Fruit fly (Drosophila melanogaster): ENCODE measurements around the gene bard.
A peak's percentile ranks its signal among the peaks of the same experiment; 100 is the strongest.

- TF ChIP-seq kay (GFP tag; ENCODE audit: borderline replicate concordance) (peak; percentile 50), cic (GFP tag; optimal IDR thresholded peaks at IDR 0.05) (no peak), Hr96 (GFP tag; optimal IDR thresholded peaks at IDR 0.05) (no peak), ovo (GFP tag; optimal IDR thresholded peaks at IDR 0.05) (no peak), Mnt (GFP tag; optimal IDR thresholded peaks at IDR 0.05) (no peak), cnc (optimal IDR thresholded peaks at IDR 0.05) (no peak), Clk (GFP tag; optimal IDR thresholded peaks at IDR 0.05) (no peak), CG12768 (GFP tag; optimal IDR thresholded peaks at IDR 0.05) (no peak), CG14711 (tag; optimal IDR thresholded peaks at IDR 0.05) (no peak)
Observed at dm6 chr3R:18052799-18053586, 27.9 kb upstream of the bard start, which contains the start of gene htl.

Measured in whole organism, adult.